Worm (Caenorhabditis elegans): ENCODE results near the gene Y51H7C.8.

ce11 chrII:1412359-1412907 is 10.9 kb downstream of the Y51H7C.8 start, which contains the start of gene alkb-1:
- peak; percentile 45; the same call in 1 of the 2 replicates for TF ChIP-seq T22C8.4 (GFP tag; IDR thresholded peaks at IDR 0.05)
- no peak for TF ChIP-seq flt-1 (GFP tag; IDR thresholded peaks at IDR 0.05)
- TF ChIP-seq klf-2 (GFP tag; conservative IDR thresholded peaks at IDR 0.05): no peak
- no peak for TF ChIP-seq med-1 (GFP tag; optimal IDR thresholded peaks at IDR 0.05; ENCODE audit: insufficient read depth)
- TF ChIP-seq cog-1 (tag; optimal IDR thresholded peaks at IDR 0.05): no peak
- no peak for TF ChIP-seq ztf-29 (GFP tag; IDR thresholded peaks at IDR 0.05)
- TF ChIP-seq ztf-23 (GFP tag; IDR thresholded peaks at IDR 0.05): no peak
- TF ChIP-seq ref-1 (GFP tag; conservative IDR thresholded peaks at IDR 0.05): no peak
